Fruit fly (Drosophila melanogaster) whole organism, embryonic: ENCODE measurements around the gene NPF.

ENCODE experiments used
- Abd-B ChIP-seq: fragments of 200-800 bp; sonication (Bioruptor generic); optimal IDR thresholded peaks from 2 replicates; lab custom pipeline; 2018; ENCODE audit warnings: missing biosample characterization, mild to moderate bottlenecking, missing genetic modification characterization, moderate library complexity
- CG1024 ChIP-seq: fragments of 200-800 bp; sonication (Bioruptor generic); IDR thresholded peaks from 2 replicates; pipeline ENCODE4 v1.3.6; 2022; ENCODE audit warnings: missing biosample characterization, missing genetic modification characterization
- CG11398 ChIP-seq: fragments of 200-800 bp; sonication (Bioruptor generic); optimal IDR thresholded peaks from 2 replicates; lab custom pipeline; 2016; ENCODE audit warnings: missing biosample characterization, missing genetic modification characterization
- CG11456 ChIP-seq: fragments of 200-800 bp; sonication (Bioruptor generic); IDR thresholded peaks from 3 replicates; pipeline ENCODE4 v1.3.6; 2022; ENCODE audit warnings: missing biosample characterization, missing genetic modification characterization
- CG11695 ChIP-seq: fragments of 200-800 bp; sonication (Bioruptor generic); IDR thresholded peaks from 3 replicates; pipeline ENCODE4 v1.3.6; 2022; ENCODE audit warnings: missing biosample characterization, missing genetic modification characterization
- CG11723 ChIP-seq: fragments of 200-800 bp; sonication (Bioruptor generic); optimal IDR thresholded peaks from 2 replicates; lab custom pipeline; 2017; ENCODE audit warnings: missing biosample characterization, mild to moderate bottlenecking, missing genetic modification characterization
- CG12219 ChIP-seq: fragments of 200-800 bp; sonication (Bioruptor generic); optimal IDR thresholded peaks from 3 replicates; lab custom pipeline; 2018; ENCODE audit warnings: missing biosample characterization, mild to moderate bottlenecking, missing genetic modification characterization
- CG14667 ChIP-seq: fragments of 200-800 bp; sonication (Bioruptor generic); IDR thresholded peaks from 2 replicates; pipeline ENCODE4 v1.3.6; 2022; ENCODE audit warnings: missing biosample characterization, missing genetic modification characterization
- CG15073 ChIP-seq: fragments of 200-800 bp; sonication (Bioruptor generic); optimal IDR thresholded peaks from 2 replicates; lab custom pipeline; 2016; ENCODE audit warnings: missing biosample characterization, missing genetic modification characterization
- CG15601 ChIP-seq: fragments of 200-800 bp; sonication (Bioruptor generic); optimal IDR thresholded peaks from 3 replicates; lab custom pipeline; 2019; ENCODE audit warnings: missing biosample characterization, mild to moderate bottlenecking, missing genetic modification characterization, moderate library complexity
- CG1603 ChIP-seq: fragments of 200-800 bp; sonication (Bioruptor generic); optimal IDR thresholded peaks from 2 replicates; lab custom pipeline; 2019; ENCODE audit warnings: missing biosample characterization, mild to moderate bottlenecking, missing genetic modification characterization, moderate library complexity
- CG17328 ChIP-seq: fragments of 200-800 bp; sonication (Bioruptor generic); IDR thresholded peaks from 2 replicates; pipeline ENCODE4 v1.3.6; 2022; ENCODE audit warnings: missing biosample characterization, missing genetic modification characterization
- CG2202 ChIP-seq: fragments of 200-800 bp; sonication (Bioruptor generic); optimal IDR thresholded peaks from 2 replicates; lab custom pipeline; 2018; ENCODE audit warnings: missing biosample characterization, mild to moderate bottlenecking, missing genetic modification characterization
- CG30020 ChIP-seq: fragments of 200-800 bp; optimal IDR thresholded peaks from 2 replicates; lab custom pipeline; 2019; ENCODE audit warnings: missing biosample characterization, mild to moderate bottlenecking, missing genetic modification characterization, moderate library complexity
- CG31441 ChIP-seq: fragments of 200-800 bp; sonication (Bioruptor generic); IDR thresholded peaks from 2 replicates; pipeline ENCODE4 v1.3.6; 2022; ENCODE audit warnings: missing biosample characterization, missing genetic modification characterization
- CG3163 ChIP-seq: fragments of 200-800 bp; sonication (Bioruptor generic); optimal IDR thresholded peaks from 3 replicates; lab custom pipeline; 2016; ENCODE audit warnings: missing biosample characterization, missing genetic modification characterization
- CG32772 ChIP-seq: fragments of 200-800 bp; sonication (Bioruptor generic); IDR thresholded peaks from 2 replicates; pipeline ENCODE4 v1.3.6; 2022; ENCODE audit warnings: missing biosample characterization, missing genetic modification characterization
- CG33213 ChIP-seq: fragments of 200-800 bp; sonication (Bioruptor generic); optimal IDR thresholded peaks from 3 replicates; lab custom pipeline; 2016; ENCODE audit warnings: missing biosample characterization, missing genetic modification characterization
- CG4424 ChIP-seq: fragments of 200-800 bp; sonication (Bioruptor generic); optimal IDR thresholded peaks from 3 replicates; lab custom pipeline; 2016; ENCODE audit warnings: missing biosample characterization, missing genetic modification characterization
- CG4820 ChIP-seq: fragments of 200-800 bp; sonication (Bioruptor generic); optimal IDR thresholded peaks from 3 replicates; lab custom pipeline; 2016; ENCODE audit warnings: missing biosample characterization, missing genetic modification characterization
- CG5953 ChIP-seq: fragments of 200-800 bp; sonication (Bioruptor generic); IDR thresholded peaks from 2 replicates; pipeline ENCODE4 v1.3.6; 2022; ENCODE audit warnings: missing biosample characterization, missing genetic modification characterization
- CG6654 ChIP-seq: fragments of 200-800 bp; sonication (Bioruptor generic); optimal IDR thresholded peaks from 2 replicates; lab custom pipeline; 2017; ENCODE audit warnings: missing biosample characterization, mild to moderate bottlenecking, missing genetic modification characterization
- CG7963 ChIP-seq: fragments of 200-800 bp; sonication (Bioruptor generic); IDR thresholded peaks from 3 replicates; pipeline ENCODE4 v1.3.6; 2022; ENCODE audit warnings: missing biosample characterization, missing genetic modification characterization; ENCODE audit not compliant: partially characterized antibody
- CG8281 ChIP-seq: fragments of 200-800 bp; sonication (Bioruptor generic); optimal IDR thresholded peaks from 2 replicates; lab custom pipeline; 2018; ENCODE audit warnings: missing biosample characterization, mild to moderate bottlenecking, missing genetic modification characterization, moderate library complexity
- Chrac-16 ChIP-seq: fragments of 200-800 bp; sonication (Bioruptor generic); optimal IDR thresholded peaks from 3 replicates; lab custom pipeline; 2016; ENCODE audit warnings: missing biosample characterization, missing genetic modification characterization
- Dek ChIP-seq: fragments of 200-800 bp; sonication (Bioruptor generic); optimal IDR thresholded peaks from 3 replicates; lab custom pipeline; 2019; ENCODE audit warnings: missing biosample characterization, mild to moderate bottlenecking, missing genetic modification characterization, moderate library complexity
- Dfd ChIP-seq, 2 experiments: fragments of >200 bp; optimal IDR thresholded peaks; 2 replicates each; lab custom pipeline; 2017; ENCODE audit warnings: missing biosample characterization in 2 of 2, missing genetic modification characterization in 2 of 2
- HHEX ChIP-seq: fragments of 200-800 bp; sonication (Bioruptor generic); optimal IDR thresholded peaks from 3 replicates; lab custom pipeline; 2017; ENCODE audit warnings: missing biosample characterization, mild to moderate bottlenecking, missing genetic modification characterization, missing genetic modification reagents
- HLHmδ ChIP-seq: fragments of 200-800 bp; sonication (Bioruptor generic); optimal IDR thresholded peaks from 2 replicates; lab custom pipeline; 2018; ENCODE audit warnings: missing biosample characterization, mild to moderate bottlenecking, missing genetic modification characterization, moderate library complexity
- HmgZ ChIP-seq: fragments of 200-800 bp; sonication (Bioruptor generic); optimal IDR thresholded peaks from 2 replicates; lab custom pipeline; 2018; ENCODE audit warnings: missing biosample characterization, mild to moderate bottlenecking, missing genetic modification characterization
- Hr3 ChIP-seq: fragments of 200-800 bp; sonication (Bioruptor generic); optimal IDR thresholded peaks from 3 replicates; lab custom pipeline; 2016; ENCODE audit warnings: missing biosample characterization, missing genetic modification characterization
- Hr39 ChIP-seq: fragments of >200 bp; optimal IDR thresholded peaks from 2 replicates; lab custom pipeline; 2017
- NC2α ChIP-seq: fragments of 200-800 bp; sonication (Bioruptor generic); optimal IDR thresholded peaks from 2 replicates; lab custom pipeline; 2016; ENCODE audit warnings: missing biosample characterization, missing genetic modification characterization
- NFAT ChIP-seq: fragments of 200-800 bp; sonication (Bioruptor generic); IDR thresholded peaks from 2 replicates; pipeline ENCODE4 v1.3.6; 2022; ENCODE audit warnings: missing biosample characterization, missing genetic modification characterization
- Rx ChIP-seq: fragments of 200-800 bp; sonication (Bioruptor generic); IDR thresholded peaks from 2 replicates; pipeline ENCODE4 v1.3.6; 2022; ENCODE audit warnings: missing biosample characterization, missing genetic modification characterization
- Stat92E ChIP-seq, 3 experiments: fragments of >200 bp in 2 of 3; fragments of 200-800 bp in 1 of 3; sonication (Bioruptor generic) in 1 of 3; optimal IDR thresholded peaks; 2 replicates each; lab custom pipeline; 2017 to 2019; ENCODE audit warnings: missing biosample characterization in 3 of 3, missing genetic modification characterization in 3 of 3, mild to moderate bottlenecking in 1 of 3, moderate library complexity in 1 of 3
- ab ChIP-seq: fragments of 200-800 bp; sonication (Bioruptor generic); optimal IDR thresholded peaks from 2 replicates; lab custom pipeline; 2016; ENCODE audit warnings: missing biosample characterization, missing genetic modification characterization
- amos ChIP-seq: fragments of 200-800 bp; sonication (Bioruptor generic); IDR thresholded peaks from 2 replicates; pipeline ENCODE4 v1.3.6; 2022; ENCODE audit warnings: missing biosample characterization, missing genetic modification characterization; ENCODE audit not compliant: partially characterized antibody
- bab2 ChIP-seq: fragments of 200-800 bp; sonication (Bioruptor generic); optimal IDR thresholded peaks from 2 replicates; lab custom pipeline; 2016; ENCODE audit warnings: missing biosample characterization, missing genetic modification characterization
- bowl ChIP-seq: fragments of 200-800 bp; sonication (Bioruptor generic); IDR thresholded peaks from 2 replicates; pipeline ENCODE4 v1.3.6; 2022; ENCODE audit warnings: missing biosample characterization, missing genetic modification characterization
- btn ChIP-seq: fragments of 200-800 bp; sonication (Bioruptor generic); optimal IDR thresholded peaks from 2 replicates; lab custom pipeline; 2016; ENCODE audit warnings: missing biosample characterization, missing genetic modification characterization
- cg ChIP-seq: fragments of 200-800 bp; sonication (Bioruptor generic); optimal IDR thresholded peaks from 3 replicates; lab custom pipeline; 2019; ENCODE audit warnings: missing biosample characterization, mild to moderate bottlenecking, missing genetic modification characterization, moderate library complexity
- inv ChIP-seq: fragments of 200-800 bp; sonication (Bioruptor generic); IDR thresholded peaks from 2 replicates; pipeline ENCODE4 v1.3.6; 2022; ENCODE audit warnings: missing biosample characterization, missing genetic modification characterization; ENCODE audit not compliant: partially characterized antibody
- jumu ChIP-seq: fragments of 200-800 bp; sonication (Bioruptor generic); optimal IDR thresholded peaks from 3 replicates; lab custom pipeline; 2016; ENCODE audit warnings: missing biosample characterization, missing genetic modification characterization
- mam ChIP-seq: fragments of 200-800 bp; sonication (Bioruptor generic); optimal IDR thresholded peaks from 3 replicates; lab custom pipeline; 2016; ENCODE audit warnings: missing biosample characterization, missing genetic modification characterization
- onecut ChIP-seq: fragments of 200-800 bp; sonication (Bioruptor generic); IDR thresholded peaks from 2 replicates; pipeline ENCODE4 v1.3.6; 2022; ENCODE audit warnings: missing biosample characterization, missing genetic modification characterization
- sd ChIP-seq: fragments of 200-800 bp; sonication (Bioruptor generic); optimal IDR thresholded peaks from 3 replicates; lab custom pipeline; 2018; ENCODE audit warnings: missing biosample characterization, mild to moderate bottlenecking, missing genetic modification characterization, moderate library complexity
- slou ChIP-seq: fragments of 200-800 bp; sonication (Bioruptor generic); optimal IDR thresholded peaks from 3 replicates; lab custom pipeline; 2016; ENCODE audit warnings: missing biosample characterization, missing genetic modification characterization
- trh ChIP-seq: fragments of 200-800 bp; sonication (Bioruptor generic); optimal IDR thresholded peaks from 2 replicates; lab custom pipeline; 2016; ENCODE audit warnings: missing biosample characterization, missing genetic modification characterization
- wek ChIP-seq: fragments of 200-800 bp; sonication (Bioruptor generic); optimal IDR thresholded peaks from 3 replicates; lab custom pipeline; 2018; ENCODE audit warnings: missing biosample characterization, mild to moderate bottlenecking, missing genetic modification characterization, moderate library complexity

Gene NPF

dm6 chr3R:16624750-16625549 lies 15.9 kb downstream of the NPF start, which contains the start of gene Fas1 (continued):
- TF ChIP-seq Dfd (GFP tag; optimal IDR thresholded peaks at IDR 0.05; lab: Kevin White, UChicago) (no peak), CG14667 (no peak), CG17328 (GFP tag; lab: Robert Waterston, UW) (no peak), CG4820 (GFP tag; lab: Kevin White, UChicago) (no peak), trh (GFP tag; lab: Kevin White, UChicago) (no peak), CG30020 (tag; lab: Kevin White, UChicago) (peak; percentile 6), Dek (tag; lab: Kevin White, UChicago) (no peak), CG11695 (no peak), amos (GFP tag; lab: Robert Waterston, UW) (peak; percentile 71), CG4424 (GFP tag; lab: Kevin White, UChicago) (peak; percentile 15), CG15073 (GFP tag; lab: Kevin White, UChicago) (no peak), cg (no peak), CG32772 (GFP tag; lab: Robert Waterston, UW) (no peak), NC2α (GFP tag; lab: Kevin White, UChicago) (no peak), CG3163 (GFP tag; lab: Kevin White, UChicago) (no peak), Stat92E (GFP tag; optimal IDR thresholded peaks at IDR 0.05; lab: Kevin White, UChicago) (peak in 1 of 3 experiments; percentile 95), CG31441 (GFP tag; lab: Robert Waterston, UW) (no peak), CG11398 (no peak), mam (GFP tag; lab: Kevin White, UChicago) (no peak), CG5953 (GFP tag; lab: Robert Waterston, UW) (no peak), Abd-B (peak; percentile 36), CG11456 (GFP tag; lab: Robert Waterston, UW) (no peak), HmgZ (tag; lab: Kevin White, UChicago) (peak; percentile 36), CG6654 (GFP tag; lab: Kevin White, UChicago) (no peak), HLHmδ (GFP tag; lab: Kevin White, UChicago) (peak; percentile 76), CG12219 (GFP tag; lab: Kevin White, UChicago) (no peak), NFAT (GFP tag; lab: Robert Waterston, UW) (peak; percentile 42; the same call in 1 of the 2 replicates), CG2202 (tag; lab: Kevin White, UChicago) (no peak), inv (0 out of 2 replicates have a peak, but pooled peaks have one; percentile 34), CG15601 (peak; percentile 45), CG11723 (GFP tag; lab: Kevin White, UChicago) (no peak), CG1603 (tag; lab: Kevin White, UChicago) (peak; percentile 5), CG1024 (GFP tag; lab: Robert Waterston, UW) (no peak), HHEX (GFP tag; lab: Kevin White, UChicago) (no peak), Chrac-16 (GFP tag; lab: Kevin White, UChicago) (no peak), btn (no peak), Rx (GFP tag; lab: Robert Waterston, UW) (no peak), sd (tag; lab: Kevin White, UChicago) (peak; percentile 7), bab2 (no peak), Hr39 (lab: Kevin White, UChicago) (no peak), Hr3 (no peak), onecut (GFP tag; lab: Robert Waterston, UW) (peak; percentile 88), ab (GFP tag; lab: Kevin White, UChicago) (no peak), wek (no peak), CG33213 (GFP tag; lab: Kevin White, UChicago) (no peak), jumu (no peak), CG7963 (GFP tag; lab: Robert Waterston, UW) (peak; percentile 70), bowl (no peak), CG8281 (tag; lab: Kevin White, UChicago) (no peak), slou (GFP tag; lab: Kevin White, UChicago) (no peak)
